Worm (Caenorhabditis elegans) whole organism, L3 larva: ENCODE data around the gene cpt-6.

Source experiments
- R02D3.7 ChIP-seq: fragments of 150-350 bp; optimal IDR thresholded peaks from 2 replicates; lab custom pipeline; 2014; ENCODE audit warnings: missing biosample characterization, missing genetic modification characterization
- ZK546.5 ChIP-seq: sonication (generic microtip); optimal IDR thresholded peaks from 2 replicates; lab custom pipeline; 2017; ENCODE audit warnings: missing biosample characterization, missing genetic modification characterization
- aly-2 ChIP-seq: fragments of 150-350 bp; optimal IDR thresholded peaks from 2 replicates; lab custom pipeline; 2014; ENCODE audit warnings: missing biosample characterization, missing genetic modification characterization
- ama-1 ChIP-seq: fragments of 150-350 bp; optimal IDR thresholded peaks from 2 replicates; lab custom pipeline; 2018
- ceh-16 ChIP-seq: sonication (generic microtip); optimal IDR thresholded peaks from 2 replicates; lab custom pipeline; 2017; ENCODE audit warnings: missing biosample characterization, missing genetic modification characterization
- ceh-28 ChIP-seq: fragments of 150-350 bp; optimal IDR thresholded peaks from 2 replicates; lab custom pipeline; 2014; ENCODE audit warnings: missing biosample characterization, missing genetic modification reagents, missing genetic modification characterization
- ceh-82 ChIP-seq: fragments of 150-350 bp; optimal IDR thresholded peaks from 2 replicates; lab custom pipeline; 2014; ENCODE audit warnings: missing biosample characterization, missing genetic modification characterization
- ceh-9 ChIP-seq: sonication (generic microtip); optimal IDR thresholded peaks from 2 replicates; lab custom pipeline; 2018; ENCODE audit warnings: missing biosample characterization, missing genetic modification characterization
- daf-12 ChIP-seq: fragments of 150-350 bp; optimal IDR thresholded peaks from 2 replicates; lab custom pipeline; 2014; ENCODE audit warnings: missing biosample characterization, missing genetic modification reagents, missing genetic modification characterization
- egl-27 ChIP-seq: sonication (generic microtip); optimal IDR thresholded peaks from 4 replicates; lab custom pipeline; 2017; ENCODE audit warnings: missing biosample characterization, missing genetic modification reagents, missing genetic modification characterization
- egl-5 ChIP-seq: fragments of 150-350 bp; optimal IDR thresholded peaks from 2 replicates; lab custom pipeline; 2017; ENCODE audit warnings: missing biosample characterization, missing genetic modification reagents, missing genetic modification characterization, inconsistent platforms
- elt-1 ChIP-seq: fragments of 150-350 bp; optimal IDR thresholded peaks from 2 replicates; lab custom pipeline; 2014; ENCODE audit warnings: missing biosample characterization, missing genetic modification characterization
- elt-2 ChIP-seq: sonication (generic microtip); optimal IDR thresholded peaks from 2 replicates; lab custom pipeline; 2016; ENCODE audit warnings: missing genetic modification reagents, mild to moderate bottlenecking, missing genetic modification characterization, missing compliant biosample characterization
- elt-3 ChIP-seq, 3 experiments: fragments of 150-350 bp in 1 of 3; sonication (generic microtip) in 2 of 3; optimal IDR thresholded peaks; 2 replicates in 2 of 3; 4 replicates in 1 of 3; lab custom pipeline; 2014 to 2017; ENCODE audit warnings: missing biosample characterization in 3 of 3, missing genetic modification characterization in 3 of 3
- eor-1 ChIP-seq, 2 experiments: fragments of 150-350 bp; optimal IDR thresholded peaks; 2 replicates each; lab custom pipeline; 2014 to 2018; ENCODE audit warnings: missing biosample characterization in 2 of 2, missing genetic modification characterization in 2 of 2
- fkh-10 ChIP-seq: sonication (generic microtip); optimal IDR thresholded peaks from 2 replicates; lab custom pipeline; 2017; ENCODE audit warnings: missing biosample characterization, missing genetic modification reagents, missing genetic modification characterization
- fkh-2 ChIP-seq: fragments of 150-350 bp; optimal IDR thresholded peaks from 2 replicates; lab custom pipeline; 2014; ENCODE audit warnings: missing biosample characterization, missing genetic modification reagents, missing genetic modification characterization
- fos-1 ChIP-seq: fragments of 150-350 bp; optimal IDR thresholded peaks from 2 replicates; lab custom pipeline; 2014; ENCODE audit warnings: missing biosample characterization, missing genetic modification characterization
- hmg-11 ChIP-seq: sonication (generic microtip); optimal IDR thresholded peaks from 2 replicates; lab custom pipeline; 2016; ENCODE audit warnings: missing genetic modification characterization, missing compliant biosample characterization
- jun-1 ChIP-seq: fragments of 150-350 bp; optimal IDR thresholded peaks from 2 replicates; lab custom pipeline; 2014; ENCODE audit warnings: missing biosample characterization, missing genetic modification reagents, missing genetic modification characterization
- lin-15B ChIP-seq: fragments of 150-350 bp; optimal IDR thresholded peaks from 2 replicates; lab custom pipeline; 2014; ENCODE audit warnings: missing biosample characterization, missing genetic modification characterization
- lin-39 ChIP-seq: fragments of 150-350 bp; optimal IDR thresholded peaks from 2 replicates; lab custom pipeline; 2018; ENCODE audit warnings: missing biosample characterization, missing genetic modification reagents, missing genetic modification characterization
- lsy-12 ChIP-seq: sonication (generic microtip); optimal IDR thresholded peaks from 2 replicates; lab custom pipeline; 2016; ENCODE audit warnings: mild to moderate bottlenecking, missing genetic modification characterization, missing compliant biosample characterization
- mdl-1 ChIP-seq: fragments of 150-350 bp; optimal IDR thresholded peaks from 2 replicates; lab custom pipeline; 2014; ENCODE audit warnings: missing biosample characterization, missing genetic modification characterization
- mml-1 ChIP-seq: fragments of 150-350 bp; sonication (generic microtip); optimal IDR thresholded peaks from 3 replicates; lab custom pipeline; 2014; ENCODE audit warnings: missing biosample characterization, missing genetic modification characterization
- nfya-1 ChIP-seq: sonication (generic microtip); optimal IDR thresholded peaks from 2 replicates; lab custom pipeline; 2017; ENCODE audit warnings: missing genetic modification characterization, mild to moderate bottlenecking, missing compliant biosample characterization, antibody characterized with exemption, moderate library complexity; ENCODE audit not compliant: insufficient read depth
- nhr-11 ChIP-seq: fragments of 150-350 bp; optimal IDR thresholded peaks from 2 replicates; lab custom pipeline; 2014; ENCODE audit warnings: missing biosample characterization, missing genetic modification characterization
- nhr-12 ChIP-seq: fragments of 150-350 bp; optimal IDR thresholded peaks from 2 replicates; lab custom pipeline; 2014; ENCODE audit warnings: missing biosample characterization, missing genetic modification characterization
- nhr-23 ChIP-seq: fragments of 150-350 bp; optimal IDR thresholded peaks from 2 replicates; lab custom pipeline; 2014; ENCODE audit warnings: missing biosample characterization, missing genetic modification reagents, missing genetic modification characterization
- nhr-237 ChIP-seq: fragments of 150-350 bp; optimal IDR thresholded peaks from 2 replicates; lab custom pipeline; 2014; ENCODE audit warnings: missing biosample characterization, missing genetic modification characterization
- nhr-25 ChIP-seq: sonication (generic microtip); optimal IDR thresholded peaks from 2 replicates; lab custom pipeline; 2017; ENCODE audit warnings: missing biosample characterization, missing genetic modification characterization
- nhr-28 ChIP-seq: fragments of 150-350 bp; optimal IDR thresholded peaks from 2 replicates; lab custom pipeline; 2014; ENCODE audit warnings: missing biosample characterization, missing genetic modification characterization
- nhr-43 ChIP-seq: sonication (generic microtip); optimal IDR thresholded peaks from 2 replicates; lab custom pipeline; 2016; ENCODE audit warnings: mild to moderate bottlenecking, missing genetic modification characterization, missing compliant biosample characterization; ENCODE audit not compliant: poor library complexity, severe bottlenecking
- nhr-67 ChIP-seq: fragments of 150-350 bp; optimal IDR thresholded peaks from 2 replicates; lab custom pipeline; 2014; ENCODE audit warnings: missing biosample characterization, missing genetic modification characterization
- nhr-76 ChIP-seq: fragments of 150-350 bp; sonication (generic microtip); optimal IDR thresholded peaks from 5 replicates; lab custom pipeline; 2014; ENCODE audit warnings: missing biosample characterization, missing genetic modification characterization
- nhr-77 ChIP-seq: fragments of 150-350 bp; optimal IDR thresholded peaks from 2 replicates; lab custom pipeline; 2014; ENCODE audit warnings: missing biosample characterization, missing genetic modification characterization
- pha-4 ChIP-seq: fragments of 150-350 bp; optimal IDR thresholded peaks from 2 replicates; lab custom pipeline; 2014; ENCODE audit warnings: missing biosample characterization, missing genetic modification reagents, missing genetic modification characterization
- pqm-1 ChIP-seq: fragments of 150-350 bp; optimal IDR thresholded peaks from 2 replicates; lab custom pipeline; 2017; ENCODE audit warnings: missing biosample characterization, missing genetic modification characterization, inconsistent platforms
- sea-2 ChIP-seq: fragments of 150-350 bp; sonication (generic microtip); optimal IDR thresholded peaks from 4 replicates; lab custom pipeline; 2014; ENCODE audit warnings: missing biosample characterization, missing genetic modification reagents, missing genetic modification characterization
- skn-1 ChIP-seq: fragments of 150-350 bp; optimal IDR thresholded peaks from 2 replicates; lab custom pipeline; 2014; ENCODE audit warnings: missing biosample characterization, missing genetic modification characterization
- snpc-4 ChIP-seq: fragments of 150-350 bp; optimal IDR thresholded peaks from 2 replicates; lab custom pipeline; 2014; ENCODE audit warnings: missing biosample characterization, missing genetic modification characterization
- tbx-2 ChIP-seq: sonication (generic microtip); optimal IDR thresholded peaks from 2 replicates; lab custom pipeline; 2016; ENCODE audit warnings: mild to moderate bottlenecking, missing genetic modification characterization, missing compliant biosample characterization
- unc-39 ChIP-seq: sonication (generic microtip); optimal IDR thresholded peaks from 4 replicates; lab custom pipeline; 2017; ENCODE audit warnings: missing biosample characterization, missing genetic modification characterization
- unc-62 ChIP-seq: fragments of 150-350 bp; sonication (generic microtip); optimal IDR thresholded peaks from 4 replicates; lab custom pipeline; 2014; ENCODE audit warnings: missing biosample characterization, missing genetic modification reagents, missing genetic modification characterization
- zag-1 ChIP-seq: fragments of 150-350 bp; optimal IDR thresholded peaks from 2 replicates; lab custom pipeline; 2014; ENCODE audit warnings: missing biosample characterization, missing genetic modification characterization
- ztf-11 ChIP-seq: fragments of 150-350 bp; optimal IDR thresholded peaks from 2 replicates; lab custom pipeline; 2014; ENCODE audit warnings: missing biosample characterization, missing genetic modification characterization
- ztf-4 ChIP-seq: fragments of 150-350 bp; optimal IDR thresholded peaks from 2 replicates; lab custom pipeline; 2014; ENCODE audit warnings: missing biosample characterization, missing genetic modification characterization

The cpt-6 gene

ce11 chrV:6514887-6515324 is 21.2 kb upstream of the cpt-6 start, which contains the start of gene dpy-11:
TSS of gene dpy-11 (minus strand) at chrV:6515240.
- TF ChIP-seq nhr-43 (peak; percentile 85), mml-1 (tag; lab: Kevin White, UChicago) (no peak), pha-4 (tag; lab: Kevin White, UChicago) (no peak), lin-39 (tag; lab: Kevin White, UChicago) (peak; percentile 24), zag-1 (no peak), egl-27 (tag; lab: Kevin White, UChicago) (no peak), nhr-77 (tag; lab: Kevin White, UChicago) (no peak), nhr-25 (peak; percentile 66), fkh-2 (tag; lab: Kevin White, UChicago) (no peak), hmg-11 (no peak), nhr-28 (no peak), elt-1 (tag; lab: Kevin White, UChicago) (no peak), nhr-67 (tag; lab: Kevin White, UChicago) (no peak), ceh-82 (tag; lab: Kevin White, UChicago) (no peak), nhr-76 (tag; lab: Kevin White, UChicago) (no peak), nhr-23 (tag; lab: Kevin White, UChicago) (peak; percentile 66), lsy-12 (tag; lab: Kevin White, UChicago) (peak; percentile 46), egl-5 (peak; percentile 52), nhr-12 (tag; lab: Kevin White, UChicago) (no peak), jun-1 (tag; lab: Kevin White, UChicago) (no peak), aly-2 (tag; lab: Kevin White, UChicago) (no peak), R02D3.7 (no peak), pqm-1 (tag; lab: Kevin White, UChicago) (no peak), mdl-1 (tag; lab: Kevin White, UChicago) (no peak), unc-39 (no peak), elt-2 (peak; percentile 29), snpc-4 (no peak), lin-15B (tag; lab: Kevin White, UChicago) (no peak), elt-3 (tag; optimal IDR thresholded peaks at IDR 0.05; lab: Kevin White, UChicago) (peak in 1 of 3 experiments; percentile 85), ZK546.5 (tag; lab: Kevin White, UChicago) (no peak), ama-1 (lab: Kevin White, UChicago) (peak; percentile 99), daf-12 (tag; lab: Kevin White, UChicago) (no peak), nhr-237 (tag; lab: Kevin White, UChicago) (no peak), nhr-11 (tag; lab: Kevin White, UChicago) (no peak), skn-1 (tag; lab: Kevin White, UChicago) (no peak), fkh-10 (no peak), tbx-2 (tag; lab: Kevin White, UChicago) (peak; percentile 43), ceh-28 (peak; percentile 10), ztf-11 (no peak), sea-2 (GFP tag; lab: Kevin White, UChicago) (no peak), nfya-1 (tag; lab: Kevin White, UChicago) (peak; percentile 14), fos-1 (tag; lab: Kevin White, UChicago) (no peak), eor-1 (tag; optimal IDR thresholded peaks at IDR 0.05; lab: Kevin White, UChicago) (no peak), unc-62 (no peak), ztf-4 (tag; lab: Kevin White, UChicago) (no peak), ceh-16 (no peak), ceh-9 (tag; lab: Kevin White, UChicago) (no peak)
